Worm (Caenorhabditis elegans) whole organism, midembryonic: ENCODE results near the gene Y43F8B.19.

Source experiments
- T22C8.4 ChIP-seq: fragments of 200-800 bp; sonication (Bioruptor generic); IDR thresholded peaks from 2 replicates; pipeline ENCODE4 v1.3.6; 2022; ENCODE audit warnings: missing genetic modification characterization, missing compliant biosample characterization
- cog-1 ChIP-seq: sonication (generic microtip); optimal IDR thresholded peaks from 2 replicates; lab custom pipeline; 2016; ENCODE audit warnings: missing genetic modification characterization, missing compliant biosample characterization
- flt-1 ChIP-seq: fragments of 200-800 bp; sonication (Bioruptor generic); IDR thresholded peaks from 2 replicates; pipeline ENCODE4 v1.3.6; 2022; ENCODE audit warnings: missing genetic modification characterization, missing compliant biosample characterization
- klf-2 ChIP-seq: fragments of 200-800 bp; sonication (Bioruptor generic); conservative IDR thresholded peaks from 2 replicates; pipeline ENCODE4 v1.3.6; 2022; ENCODE audit warnings: missing genetic modification reagents, missing genetic modification characterization, missing compliant biosample characterization
- med-1 ChIP-seq: sonication (generic microtip); optimal IDR thresholded peaks from 2 replicates; lab custom pipeline; 2017; ENCODE audit warnings: missing genetic modification characterization, mild to moderate bottlenecking, missing compliant biosample characterization, antibody characterized with exemption, missing genetic modification reagents; ENCODE audit not compliant: insufficient read depth
- ref-1 ChIP-seq: fragments of 200-800 bp; sonication (Bioruptor generic); conservative IDR thresholded peaks from 2 replicates; pipeline ENCODE4 v1.3.6; 2022; ENCODE audit warnings: missing genetic modification reagents, missing genetic modification characterization, missing compliant biosample characterization
- tab-1 ChIP-seq: fragments of 200-800 bp; sonication (Bioruptor generic); IDR thresholded peaks from 2 replicates; pipeline ENCODE4 v1.3.6; 2022; ENCODE audit warnings: missing genetic modification characterization, missing compliant biosample characterization
- ztf-23 ChIP-seq: fragments of 200-800 bp; sonication (Bioruptor generic); IDR thresholded peaks from 2 replicates; pipeline ENCODE4 v1.3.6; 2022; ENCODE audit warnings: missing genetic modification reagents, missing genetic modification characterization, missing compliant biosample characterization
- ztf-29 ChIP-seq: fragments of 200-800 bp; sonication (Bioruptor generic); IDR thresholded peaks from 2 replicates; pipeline ENCODE4 v1.3.6; 2022; ENCODE audit warnings: missing genetic modification reagents, missing genetic modification characterization, missing compliant biosample characterization

Y43F8B.19 gene

ce11 chrV:19473842-19474514 lies 38.1 kb downstream of the Y43F8B.19 start, which contains the start of gene Y43F8B.10:
Gene Y43F8B.10 (plus strand): TSS chrV:19474464.
- TF ChIP-seq med-1 (GFP tag; lab: Kevin White, UChicago) (no peak), ref-1 (GFP tag; lab: Robert Waterston, UW) (no peak), cog-1 (tag; lab: Kevin White, UChicago) (no peak), T22C8.4 (GFP tag; lab: Robert Waterston, UW) (no peak), tab-1 (GFP tag; lab: Robert Waterston, UW) (no peak), flt-1 (GFP tag; lab: Robert Waterston, UW) (no peak), ztf-23 (GFP tag; lab: Robert Waterston, UW) (no peak), ztf-29 (GFP tag; lab: Robert Waterston, UW) (no peak), klf-2 (GFP tag; lab: Robert Waterston, UW) (no peak)

ce11 chrV:19470385-19470784 lies 41.7 kb downstream of the Y43F8B.19 start, which contains the start of gene Y43F8B.11:
Gene Y43F8B.11 (plus strand): TSS chrV:19470685.
- TF ChIP-seq T22C8.4 (GFP tag; lab: Robert Waterston, UW) = no peak

ce11 chrV:19468083-19468482 lies 44.0 kb downstream of the Y43F8B.19 start, which contains the start of gene Y43F8B.12:
Gene Y43F8B.12 (plus strand): TSS chrV:19468383.
- TF ChIP-seq ztf-23 (GFP tag; lab: Robert Waterston, UW) = no peak
- TF ChIP-seq T22C8.4 (GFP tag; lab: Robert Waterston, UW) = no peak
- TF ChIP-seq med-1 (GFP tag; lab: Kevin White, UChicago) = no peak
- no peak for TF ChIP-seq ztf-29 (GFP tag; lab: Robert Waterston, UW)

- TF ChIP-seq T22C8.4 (GFP tag; lab: Robert Waterston, UW) (no peak), klf-2 (GFP tag; lab: Robert Waterston, UW) (no peak), ref-1 (GFP tag; lab: Robert Waterston, UW) (no peak), ztf-29 (GFP tag; lab: Robert Waterston, UW) (no peak), flt-1 (GFP tag; lab: Robert Waterston, UW) (no peak), ztf-23 (GFP tag; lab: Robert Waterston, UW) (no peak), tab-1 (GFP tag; lab: Robert Waterston, UW) (no peak), cog-1 (tag; lab: Kevin White, UChicago) (no peak), med-1 (GFP tag; lab: Kevin White, UChicago) (no peak)
Observed at ce11 chrV:19467574-19467973, 44.5 kb downstream of the Y43F8B.19 start, which contains the start of gene Y43F8B.23. Gene Y43F8B.23 (minus strand): TSS chrV:19467648.

ce11 chrV:19462612-19463011 lies 49.5 kb downstream of the Y43F8B.19 start, which contains the start of gene Y43F8B.25:
Gene Y43F8B.25 (plus strand): TSS chrV:19462912.
- TF ChIP-seq ztf-29 (GFP tag; lab: Robert Waterston, UW) (no peak), cog-1 (tag; lab: Kevin White, UChicago) (no peak), T22C8.4 (GFP tag; lab: Robert Waterston, UW) (no peak), med-1 (GFP tag; lab: Kevin White, UChicago) (no peak), ref-1 (GFP tag; lab: Robert Waterston, UW) (no peak), klf-2 (GFP tag; lab: Robert Waterston, UW) (no peak), ztf-23 (GFP tag; lab: Robert Waterston, UW) (no peak), tab-1 (GFP tag; lab: Robert Waterston, UW) (no peak), flt-1 (GFP tag; lab: Robert Waterston, UW) (no peak)

ce11 chrV:19462020-19462419 lies 50.1 kb downstream of the Y43F8B.19 start, which contains the start of gene Y43F8B.15:
Gene Y43F8B.15 (minus strand): TSS chrV:19462120.
- TF ChIP-seq ref-1 (GFP tag; lab: Robert Waterston, UW) = no peak
